Worm (Caenorhabditis elegans): ENCODE data around the gene W02C12.2.

DNA sequence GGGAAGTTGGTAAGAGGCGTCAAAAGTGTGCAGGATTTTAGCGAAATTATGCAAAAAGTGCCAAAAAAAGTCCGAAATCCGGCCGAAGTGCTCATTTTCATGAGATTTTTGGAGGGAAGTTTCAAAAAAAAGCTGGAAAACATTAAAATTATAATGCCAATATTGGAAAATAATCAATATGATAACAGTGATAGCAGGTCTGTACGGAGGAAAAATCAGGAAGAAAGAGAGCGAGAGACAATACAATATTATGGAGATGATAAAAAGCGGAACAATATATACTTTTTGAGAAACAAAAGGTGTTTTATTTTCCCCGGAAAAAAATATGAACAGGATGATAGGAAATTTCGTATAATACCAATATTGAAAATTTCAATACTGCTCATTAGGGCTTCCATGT is 45.6 kb upstream of the W02C12.2 start:
- no peak for TF ChIP-seq hmbx-1 (tag; optimal IDR thresholded peaks at IDR 0.05)
- TF ChIP-seq aly-1 (tag; optimal IDR thresholded peaks at IDR 0.05): no peak
- no peak for TF ChIP-seq ama-1 (optimal IDR thresholded peaks at IDR 0.05)
- no peak for TF ChIP-seq hmg-4 (GFP tag; optimal IDR thresholded peaks at IDR 0.05)
- TF ChIP-seq pes-1 (GFP tag; IDR thresholded peaks at IDR 0.05): no peak
- TF ChIP-seq hnd-1 (tag; optimal IDR thresholded peaks at IDR 0.05): no peak
- TF ChIP-seq B0310.2 (tag; optimal IDR thresholded peaks at IDR 0.05): no peak

All from whole organism, early embryonic.